Fruit fly (Drosophila melanogaster): ENCODE measurements around the gene Polr2J.
A peak's percentile ranks its signal among the peaks of the same experiment; 100 is the strongest.

Gene Polr2J

dm6 chr2L:17383588-17384308, 26.5 kb downstream of the Polr2J start, which contains the start of gene Lrch (continued):
- TF ChIP-seq mirr (GFP tag; optimal IDR thresholded peaks at IDR 0.05) = peak; percentile 63
- 0 out of 3 replicates have a peak, but pooled peaks have one; percentile 26 for TF ChIP-seq CG11695 (GFP tag; IDR thresholded peaks at IDR 0.05)
- TF ChIP-seq CG33557 (GFP tag; optimal IDR thresholded peaks at IDR 0.05) = peak; percentile 47
- TF ChIP-seq Hey (tag; optimal IDR thresholded peaks at IDR 0.05) = peak; percentile 5
- no peak for TF ChIP-seq CkIIα-i1 (GFP tag; IDR thresholded peaks at IDR 0.05)
- TF ChIP-seq Ptx1 (GFP tag; IDR thresholded peaks at IDR 0.05) = no peak
- TF ChIP-seq aop (GFP tag; IDR thresholded peaks at IDR 0.05) = peak; percentile 71; the same call in 1 of the 2 replicates
- TF ChIP-seq bcd (GFP tag; optimal IDR thresholded peaks at IDR 0.05) = peak; percentile 23
- 0 out of 3 replicates have a peak, but pooled peaks have one; percentile 9 for TF ChIP-seq zfh1 (GFP tag; IDR thresholded peaks at IDR 0.05)
- peak; percentile 28 for TF ChIP-seq CG10543 (GFP tag; optimal IDR thresholded peaks at IDR 0.05)
- peak; percentile 91 for TF ChIP-seq Adf1 (GFP tag; IDR thresholded peaks at IDR 0.05)
- TF ChIP-seq Gug (GFP tag; IDR thresholded peaks at IDR 0.05) = peak; percentile 30; the same call in 1 of the 4 replicates
- peak; percentile 4 for TF ChIP-seq Fer3 (tag; optimal IDR thresholded peaks at IDR 0.05)
- TF ChIP-seq HmgD (GFP tag; optimal IDR thresholded peaks at IDR 0.05) = peak; percentile 31
- TF ChIP-seq pzg (GFP tag; optimal IDR thresholded peaks at IDR 0.05) = peak; percentile 50
- no peak for TF ChIP-seq Aef1 (GFP tag; IDR thresholded peaks at IDR 0.05)
- peak; percentile 93 for TF ChIP-seq her (GFP tag; optimal IDR thresholded peaks at IDR 0.05)
- no peak for TF ChIP-seq ind (GFP tag; optimal IDR thresholded peaks at IDR 0.05)
- peak; percentile 76; the same call in 1 of the 3 replicates for TF ChIP-seq CG34422 (GFP tag; IDR thresholded peaks at IDR 0.05)
- TF ChIP-seq Med (GFP tag) = peak; percentile 86
- peak; percentile 12 for TF ChIP-seq phol (tag; optimal IDR thresholded peaks at IDR 0.05)
- TF ChIP-seq CG4707 (GFP tag; optimal IDR thresholded peaks at IDR 0.05) = peak; percentile 58
- TF ChIP-seq CG1024 (GFP tag; IDR thresholded peaks at IDR 0.05) = no peak
- TF ChIP-seq CoRest (tag; optimal IDR thresholded peaks at IDR 0.05) = no peak
- peak; percentile 29 for TF ChIP-seq org-1 (GFP tag; optimal IDR thresholded peaks at IDR 0.05)
- TF ChIP-seq amos (GFP tag; IDR thresholded peaks at IDR 0.05; ENCODE audit: partially characterized antibody) = peak; percentile 88
- TF ChIP-seq Fer1 (GFP tag; optimal IDR thresholded peaks at IDR 0.05) = peak; percentile 65
- TF ChIP-seq Eip74EF (GFP tag; optimal IDR thresholded peaks at IDR 0.05) = peak in 1 of 2 experiments; percentile 53
- TF ChIP-seq CG4617 (GFP tag; optimal IDR thresholded peaks at IDR 0.05; ENCODE audit: borderline replicate concordance) = peak; percentile 45
- TF ChIP-seq ATbp (GFP tag; optimal IDR thresholded peaks at IDR 0.05) = no peak
- peak; percentile 49 for TF ChIP-seq Rfx (GFP tag; IDR thresholded peaks at IDR 0.05)
- TF ChIP-seq caup (GFP tag; optimal IDR thresholded peaks at IDR 0.05; ENCODE audit: severe bottlenecking) = peak; percentile 31
- TF ChIP-seq CG2129 (GFP tag; IDR thresholded peaks at IDR 0.05; ENCODE audit: partially characterized antibody) = 0 out of 2 replicates have a peak, but pooled peaks have one; percentile 26
- TF ChIP-seq Dip3 (GFP tag; optimal IDR thresholded peaks at IDR 0.05) = no peak
- peak; percentile 74 for TF ChIP-seq ato (GFP tag; IDR thresholded peaks at IDR 0.05; ENCODE audit: partially characterized antibody)
- TF ChIP-seq al (GFP tag; IDR thresholded peaks at IDR 0.05) = no peak
- TF ChIP-seq CG17829 (tag; optimal IDR thresholded peaks at IDR 0.05) = peak; percentile 30
- TF ChIP-seq vnd (GFP tag; IDR thresholded peaks at IDR 0.05; ENCODE audit: partially characterized antibody) = peak; percentile 56; the same call in 2 of the 3 replicates
- TF ChIP-seq CG8765 (GFP tag; IDR thresholded peaks at IDR 0.05) = no peak
- no peak for TF ChIP-seq CG9876 (GFP tag; optimal IDR thresholded peaks at IDR 0.05)
- peak; percentile 51; the same call in 1 of the 3 replicates for TF ChIP-seq zen2 (GFP tag; IDR thresholded peaks at IDR 0.05; ENCODE audit: partially characterized antibody)
- TF ChIP-seq trem (tag; optimal IDR thresholded peaks at IDR 0.05) = peak; percentile 37
- TF ChIP-seq CG6654 (GFP tag; optimal IDR thresholded peaks at IDR 0.05) = no peak
- TF ChIP-seq fu2 (GFP tag; optimal IDR thresholded peaks at IDR 0.05) = no peak
- TF ChIP-seq tna (GFP tag; IDR thresholded peaks at IDR 0.05; ENCODE audit: partially characterized antibody) = peak; percentile 81
- TF ChIP-seq btn (GFP tag; optimal IDR thresholded peaks at IDR 0.05) = no peak
- TF ChIP-seq CG3407 (GFP tag; optimal IDR thresholded peaks at IDR 0.05) = peak; percentile 8
- peak; percentile 31 for TF ChIP-seq CG6683 (GFP tag; optimal IDR thresholded peaks at IDR 0.05)
